Worm (Caenorhabditis elegans) whole organism, L1 larva: Measurements from ENCODE around the gene K07F5.16.

Experiments used
- F16B12.6 ChIP-seq: fragments of 150-350 bp; optimal IDR thresholded peaks from 2 replicates; lab custom pipeline; 2014; ENCODE audit warnings: missing biosample characterization, missing genetic modification characterization
- Y116A8C.19 ChIP-seq: sonication (generic microtip); optimal IDR thresholded peaks from 2 replicates; lab custom pipeline; 2016; ENCODE audit warnings: missing compliant biosample characterization, missing genetic modification characterization, borderline replicate concordance
- aha-1 ChIP-seq: fragments of 150-350 bp; optimal IDR thresholded peaks from 2 replicates; lab custom pipeline; 2014; ENCODE audit warnings: missing biosample characterization, missing genetic modification characterization
- aly-2 ChIP-seq: fragments of 150-350 bp; optimal IDR thresholded peaks from 2 replicates; lab custom pipeline; 2014; ENCODE audit warnings: missing biosample characterization, missing genetic modification characterization
- ama-1 ChIP-seq: fragments of 150-350 bp; optimal IDR thresholded peaks from 2 replicates; lab custom pipeline; 2014
- blmp-1 ChIP-seq: fragments of 150-350 bp; optimal IDR thresholded peaks from 2 replicates; lab custom pipeline; 2014; ENCODE audit warnings: missing biosample characterization, missing genetic modification characterization
- ceh-63 ChIP-seq: fragments of 200-800 bp; sonication (Bioruptor generic); optimal IDR thresholded peaks from 2 replicates; lab custom pipeline; 2018; ENCODE audit warnings: mild to moderate bottlenecking, missing genetic modification characterization, missing compliant biosample characterization
- ceh-82 ChIP-seq, 3 experiments: fragments of 150-350 bp in 1 of 3; sonication (generic microtip) in 2 of 3; optimal IDR thresholded peaks; 2 replicates each; lab custom pipeline; 2014 to 2017; ENCODE audit warnings: missing biosample characterization in 3 of 3, missing genetic modification characterization in 3 of 3
- ceh-88 ChIP-seq: fragments of 200-800 bp; sonication (Bioruptor generic); IDR thresholded peaks from 2 replicates; pipeline ENCODE4 v1.3.6; 2022; ENCODE audit warnings: missing genetic modification characterization, missing compliant biosample characterization
- ceh-90 ChIP-seq: sonication (generic microtip); optimal IDR thresholded peaks from 2 replicates; lab custom pipeline; 2016; ENCODE audit warnings: missing genetic modification characterization, missing compliant biosample characterization
- dsc-1 ChIP-seq: sonication (generic microtip); optimal IDR thresholded peaks from 2 replicates; lab custom pipeline; 2016; ENCODE audit warnings: mild to moderate bottlenecking, missing genetic modification characterization, missing compliant biosample characterization
- egl-27 ChIP-seq, 2 experiments: fragments of 150-350 bp in 1 of 2; sonication (generic microtip); optimal IDR thresholded peaks; 3 replicates each; lab custom pipeline; 2017 to 2018; ENCODE audit warnings: missing biosample characterization in 2 of 2, missing genetic modification characterization in 2 of 2, missing genetic modification reagents in 2 of 2
- elt-2 ChIP-seq: sonication (generic microtip); optimal IDR thresholded peaks from 2 replicates; lab custom pipeline; 2016; ENCODE audit warnings: missing genetic modification characterization, mild to moderate bottlenecking, inconsistent platforms, missing compliant biosample characterization, missing genetic modification reagents
- fkh-10 ChIP-seq: sonication (generic microtip); optimal IDR thresholded peaks from 2 replicates; lab custom pipeline; 2017; ENCODE audit warnings: missing biosample characterization, missing genetic modification reagents, missing genetic modification characterization
- fkh-4 ChIP-seq: sonication (generic microtip); optimal IDR thresholded peaks from 2 replicates; lab custom pipeline; 2016; ENCODE audit warnings: missing compliant biosample characterization, missing genetic modification characterization, borderline replicate concordance
- hlh-17 ChIP-seq: fragments of 200-800 bp; sonication (Bioruptor generic); optimal IDR thresholded peaks from 2 replicates; lab custom pipeline; 2018; ENCODE audit warnings: missing genetic modification characterization, mild to moderate bottlenecking, missing compliant biosample characterization, moderate library complexity, borderline replicate concordance
- lin-13 ChIP-seq: fragments of 150-350 bp; optimal IDR thresholded peaks from 2 replicates; lab custom pipeline; 2014; ENCODE audit warnings: missing biosample characterization, missing genetic modification reagents, missing genetic modification characterization
- lin-15B ChIP-seq: fragments of 150-350 bp; sonication (generic microtip); optimal IDR thresholded peaks from 3 replicates; lab custom pipeline; 2014; ENCODE audit warnings: missing biosample characterization, missing genetic modification characterization
- lsy-2 ChIP-seq, 2 experiments: fragments of 150-350 bp; optimal IDR thresholded peaks; 2 replicates each; lab custom pipeline; 2014; ENCODE audit warnings: missing biosample characterization in 2 of 2, missing genetic modification characterization in 2 of 2
- mab-9 ChIP-seq: fragments of 200-800 bp; sonication (Bioruptor generic); IDR thresholded peaks from 2 replicates; pipeline ENCODE4 v1.3.6; 2022; ENCODE audit warnings: missing genetic modification reagents, missing genetic modification characterization, missing compliant biosample characterization
- nhr-11 ChIP-seq: fragments of 150-350 bp; optimal IDR thresholded peaks from 2 replicates; lab custom pipeline; 2014; ENCODE audit warnings: missing biosample characterization, missing genetic modification characterization
- nhr-19 ChIP-seq: fragments of 200-800 bp; sonication (Bioruptor generic); conservative IDR thresholded peaks from 2 replicates; pipeline ENCODE4 v1.3.6; 2022; ENCODE audit warnings: missing genetic modification characterization, missing compliant biosample characterization
- nhr-20 ChIP-seq: sonication (generic microtip); optimal IDR thresholded peaks from 2 replicates; lab custom pipeline; 2016; ENCODE audit warnings: mild to moderate bottlenecking, missing genetic modification characterization, missing compliant biosample characterization
- nhr-237 ChIP-seq: fragments of 150-350 bp; optimal IDR thresholded peaks from 2 replicates; lab custom pipeline; 2014; ENCODE audit warnings: missing biosample characterization, missing genetic modification characterization
- nhr-28 ChIP-seq: fragments of 150-350 bp; optimal IDR thresholded peaks from 2 replicates; lab custom pipeline; 2014; ENCODE audit warnings: missing biosample characterization, missing genetic modification characterization
- nhr-47 ChIP-seq: sonication (generic microtip); optimal IDR thresholded peaks from 2 replicates; lab custom pipeline; 2016; ENCODE audit warnings: mild to moderate bottlenecking, missing genetic modification characterization, moderate library complexity, missing compliant biosample characterization
- nhr-77 ChIP-seq: fragments of 150-350 bp; optimal IDR thresholded peaks from 2 replicates; lab custom pipeline; 2014; ENCODE audit warnings: missing biosample characterization, missing genetic modification characterization
- pax-3 ChIP-seq: fragments of 200-800 bp; sonication (Bioruptor generic); optimal IDR thresholded peaks from 2 replicates; lab custom pipeline; 2018; ENCODE audit warnings: mild to moderate bottlenecking, missing genetic modification characterization, moderate library complexity, missing compliant biosample characterization
- pqm-1 ChIP-seq: sonication (generic microtip); optimal IDR thresholded peaks from 3 replicates; lab custom pipeline; 2017; ENCODE audit warnings: missing biosample characterization, missing genetic modification characterization
- skn-1 ChIP-seq: fragments of 150-350 bp; optimal IDR thresholded peaks from 2 replicates; lab custom pipeline; 2014; ENCODE audit warnings: missing biosample characterization, missing genetic modification characterization
- snpc-4 ChIP-seq: fragments of 150-350 bp; optimal IDR thresholded peaks from 2 replicates; lab custom pipeline; 2014; ENCODE audit warnings: missing biosample characterization, missing genetic modification characterization
- sptf-1 ChIP-seq: fragments of 150-350 bp; optimal IDR thresholded peaks from 2 replicates; lab custom pipeline; 2014; ENCODE audit warnings: missing biosample characterization, missing genetic modification characterization
- tbx-2 ChIP-seq: sonication (generic microtip); optimal IDR thresholded peaks from 2 replicates; lab custom pipeline; 2016; ENCODE audit warnings: missing genetic modification characterization, missing compliant biosample characterization
- tlp-1 ChIP-seq: fragments of 150-350 bp; optimal IDR thresholded peaks from 2 replicates; lab custom pipeline; 2014; ENCODE audit warnings: missing biosample characterization, missing genetic modification characterization
- unc-130 ChIP-seq: fragments of 150-350 bp; optimal IDR thresholded peaks from 2 replicates; lab custom pipeline; 2017; ENCODE audit warnings: missing biosample characterization, missing genetic modification characterization, inconsistent platforms
- unc-86 ChIP-seq: sonication (generic microtip); optimal IDR thresholded peaks from 2 replicates; lab custom pipeline; 2016; ENCODE audit warnings: missing genetic modification characterization, missing compliant biosample characterization
- zag-1 ChIP-seq: fragments of 150-350 bp; optimal IDR thresholded peaks from 2 replicates; lab custom pipeline; 2014; ENCODE audit warnings: missing biosample characterization, missing genetic modification characterization

The K07F5.16 gene

ce11 chrIV:9863817-9864216 is at the start of gene K07F5.16:
TSS of gene K07F5.16 (plus strand) at chrIV:9864117.
- no peak for TF ChIP-seq mab-9 (GFP tag; lab: Robert Waterston, UW)
- no peak for TF ChIP-seq nhr-28 (tag; lab: Kevin White, UChicago)
- TF ChIP-seq hlh-17 = no peak
- TF ChIP-seq aly-2 = no peak
- no peak for TF ChIP-seq nhr-11
- no peak for TF ChIP-seq egl-27 (tag; optimal IDR thresholded peaks at IDR 0.05; lab: Kevin White, UChicago)
- TF ChIP-seq nhr-20 (tag; lab: Kevin White, UChicago) = no peak
- no peak for TF ChIP-seq ceh-63 (GFP tag; lab: Kevin White, UChicago)
- TF ChIP-seq blmp-1 = no peak
- TF ChIP-seq ama-1 (lab: Kevin White, UChicago) = no peak
- TF ChIP-seq fkh-4 (tag; lab: Kevin White, UChicago) = no peak
- no peak for TF ChIP-seq Y116A8C.19 (tag; lab: Kevin White, UChicago)
- TF ChIP-seq unc-86 (tag; lab: Kevin White, UChicago) = no peak
- TF ChIP-seq, all 84 proteins: peak for 0

DNA sequence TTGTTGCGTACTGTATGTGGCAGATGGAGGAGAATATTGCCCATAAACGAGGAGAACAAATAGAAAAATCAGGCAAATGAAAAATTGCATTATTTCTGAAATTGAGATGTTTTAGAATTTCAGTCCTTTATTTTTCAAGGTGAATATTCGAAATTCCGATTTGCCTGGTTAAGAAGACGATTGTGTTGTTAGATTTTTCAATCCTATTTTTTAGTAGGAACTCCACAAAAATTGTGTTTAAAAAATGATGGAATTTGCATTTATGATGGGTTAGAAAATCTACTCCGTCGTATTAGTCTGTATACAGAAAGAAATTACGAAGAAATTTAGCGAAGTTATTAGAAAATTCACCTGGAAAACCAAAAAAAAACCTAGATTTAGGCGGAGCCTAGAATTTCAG is 48.5 kb upstream of the K07F5.16 start, which contains the start of gene egl-20:
Gene egl-20, minus strand, starts transcription at position 101 of the 400 bp plus-strand sequence.
- TF ChIP-seq ceh-90 (tag; lab: Kevin White, UChicago) (no peak), nhr-237 (no peak), nhr-77 (no peak), pax-3 (tag; lab: Kevin White, UChicago) (no peak), mab-9 (GFP tag; lab: Robert Waterston, UW) (no peak), aly-2 (no peak), tbx-2 (tag; lab: Kevin White, UChicago) (no peak), egl-27 (tag; optimal IDR thresholded peaks at IDR 0.05; lab: Kevin White, UChicago) (no peak), nhr-19 (GFP tag; lab: Robert Waterston, UW) (no peak), snpc-4 (tag; lab: Kevin White, UChicago) (no peak), lin-13 (GFP tag; lab: Kevin White, UChicago) (no peak), unc-130 (tag; lab: Kevin White, UChicago) (no peak), dsc-1 (no peak), lin-15B (tag; lab: Kevin White, UChicago) (no peak), lsy-2 (tag; optimal IDR thresholded peaks at IDR 0.05; lab: Kevin White, UChicago) (no peak)

ce11 chrIV:9821621-9822020 is 42.3 kb upstream of the K07F5.16 start, which contains the start of gene col-123:
TSS of gene col-123 (plus strand) at chrIV:9821921.
- TF ChIP-seq F16B12.6 (no peak), blmp-1 (peak; percentile 53)

DNA sequence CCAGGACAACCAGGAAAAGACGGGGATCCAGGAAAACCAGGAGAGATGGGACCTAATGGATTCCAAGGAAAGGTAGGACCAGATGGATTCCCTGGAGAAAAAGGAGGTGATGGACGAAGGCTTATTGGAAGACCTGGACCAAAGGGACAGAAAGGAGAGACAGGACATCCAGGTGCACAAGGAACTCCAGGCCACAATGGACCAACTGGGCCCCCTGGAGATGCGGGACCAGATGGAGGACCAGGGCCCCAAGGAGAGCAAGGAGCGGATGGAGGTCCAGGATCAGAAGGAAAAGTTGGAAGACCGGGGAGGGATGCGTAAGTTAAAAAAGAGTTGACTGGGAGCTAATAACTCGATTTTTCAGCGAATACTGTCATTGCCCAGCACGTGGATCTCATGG is 41.3 kb upstream of the K07F5.16 start:
- no peak for TF ChIP-seq fkh-10 (GFP tag; lab: Kevin White, UChicago)
- no peak for TF ChIP-seq lin-15B (tag; lab: Kevin White, UChicago)
- TF ChIP-seq elt-2 (tag; lab: Kevin White, UChicago) = no peak
- no peak for TF ChIP-seq sptf-1
- no peak for TF ChIP-seq blmp-1
- no peak for TF ChIP-seq nhr-47 (tag; lab: Kevin White, UChicago)
- TF ChIP-seq ceh-82 (tag; optimal IDR thresholded peaks at IDR 0.05; lab: Kevin White, UChicago) = no peak
- TF ChIP-seq aha-1 (tag; lab: Kevin White, UChicago) = no peak
- no peak for TF ChIP-seq zag-1 (tag; lab: Kevin White, UChicago)
- no peak for TF ChIP-seq pqm-1 (tag; lab: Kevin White, UChicago)
- no peak for TF ChIP-seq unc-86 (tag; lab: Kevin White, UChicago)
- TF ChIP-seq skn-1 (tag; lab: Kevin White, UChicago) = no peak
- TF ChIP-seq tlp-1 (tag; lab: Kevin White, UChicago) = no peak
- no peak for TF ChIP-seq ceh-88 (GFP tag; lab: Robert Waterston, UW)
